Worm (Caenorhabditis elegans) whole organism, L1 larva: ENCODE data around the gene srw-73.

ENCODE experiments used
- pqm-1 ChIP-seq: sonication (generic microtip); optimal IDR thresholded peaks from 3 replicates; lab custom pipeline; 2017; ENCODE audit warnings: missing biosample characterization, missing genetic modification characterization
- vab-15 ChIP-seq: sonication (generic microtip); optimal IDR thresholded peaks from 2 replicates; lab custom pipeline; 2017; ENCODE audit warnings: missing genotype, mild to moderate bottlenecking, missing genetic modification characterization, missing compliant biosample characterization
- zag-1 ChIP-seq: fragments of 150-350 bp; optimal IDR thresholded peaks from 2 replicates; lab custom pipeline; 2014; ENCODE audit warnings: missing biosample characterization, missing genetic modification characterization

DNA sequence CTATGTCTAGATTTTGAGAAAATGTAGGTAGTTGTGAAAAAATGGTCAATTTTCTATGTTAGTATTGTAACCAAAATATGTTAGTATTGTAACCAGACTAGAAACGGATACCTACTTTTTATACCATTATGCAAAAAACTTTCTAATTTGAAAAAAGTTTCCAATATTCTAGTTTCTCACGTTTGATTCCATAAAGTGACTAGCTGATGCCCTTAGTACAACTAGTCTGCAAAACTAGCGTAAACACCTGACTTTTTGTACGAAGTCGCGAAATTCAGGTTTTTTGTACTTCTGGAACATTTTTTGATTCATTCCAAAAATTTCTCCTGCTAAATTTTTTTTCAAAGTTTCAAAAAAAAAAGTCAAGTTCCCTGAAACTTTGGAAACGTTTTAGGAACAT lies 20.3 kb downstream of the srw-73 start:
- TF ChIP-seq pqm-1 (tag; lab: Kevin White, UChicago) (no peak), vab-15 (tag; lab: Kevin White, UChicago) (no peak), zag-1 (tag; lab: Kevin White, UChicago) (no peak)
